Fruit fly (Drosophila melanogaster) whole organism, prepupa: ENCODE data around the gene ea.
A peak's percentile ranks its signal among the peaks of the same experiment; 100 is the strongest.

Experiments
- Blimp-1 ChIP-seq: fragments of 200-800 bp; sonication (Bioruptor generic); optimal IDR thresholded peaks from 3 replicates; lab custom pipeline; 2017; ENCODE audit warnings: missing biosample characterization, missing genetic modification characterization, mild to moderate bottlenecking, moderate library complexity, missing genetic modification reagents
- CG10631 ChIP-seq: fragments of 200-800 bp; sonication (Bioruptor generic); optimal IDR thresholded peaks from 2 replicates; lab custom pipeline; 2016; ENCODE audit warnings: missing biosample characterization, missing genetic modification characterization
- CG11294 ChIP-seq: fragments of 200-800 bp; sonication (Bioruptor generic); IDR thresholded peaks from 2 replicates; pipeline ENCODE4 v1.3.6; 2022; ENCODE audit warnings: missing biosample characterization, missing genetic modification characterization
- CG11762 ChIP-seq: fragments of 200-800 bp; sonication (Bioruptor generic); optimal IDR thresholded peaks from 3 replicates; lab custom pipeline; 2016; ENCODE audit warnings: missing biosample characterization, missing genetic modification characterization; ENCODE audit not compliant: insufficient read depth
- CG11902 ChIP-seq: fragments of 200-800 bp; sonication (Bioruptor generic); optimal IDR thresholded peaks from 3 replicates; lab custom pipeline; 2016; ENCODE audit warnings: missing biosample characterization, missing genetic modification characterization
- CG15336 ChIP-seq: fragments of 200-800 bp; sonication (Bioruptor generic); IDR thresholded peaks from 2 replicates; pipeline ENCODE4 v1.3.6; 2022; ENCODE audit warnings: missing biosample characterization, missing genetic modification characterization
- CG3032 ChIP-seq: fragments of 200-800 bp; optimal IDR thresholded peaks from 2 replicates; lab custom pipeline; 2019; ENCODE audit warnings: missing biosample characterization, mild to moderate bottlenecking, missing genetic modification characterization, moderate library complexity
- CG32006 ChIP-seq: fragments of 200-800 bp; sonication (Bioruptor generic); optimal IDR thresholded peaks from 3 replicates; lab custom pipeline; 2017; ENCODE audit warnings: missing biosample characterization, mild to moderate bottlenecking, missing genetic modification characterization
- CG3919 ChIP-seq: fragments of 200-800 bp; sonication (Bioruptor generic); optimal IDR thresholded peaks from 3 replicates; lab custom pipeline; 2016; ENCODE audit warnings: missing biosample characterization, missing genetic modification characterization
- CG4318 ChIP-seq: fragments of 200-800 bp; sonication (Bioruptor generic); optimal IDR thresholded peaks from 3 replicates; lab custom pipeline; 2017; ENCODE audit warnings: missing biosample characterization, mild to moderate bottlenecking, missing genetic modification characterization
- CG6163 ChIP-seq: fragments of 200-800 bp; sonication (Bioruptor generic); IDR thresholded peaks from 3 replicates; pipeline ENCODE4 v1.3.6; 2022; ENCODE audit warnings: missing biosample characterization, missing genetic modification characterization
- CG6854 ChIP-seq: fragments of 200-800 bp; sonication (Bioruptor generic); optimal IDR thresholded peaks from 2 replicates; lab custom pipeline; 2017; ENCODE audit warnings: missing biosample characterization, mild to moderate bottlenecking, missing genetic modification characterization
- CG7368 ChIP-seq: fragments of 200-800 bp; sonication (Bioruptor generic); optimal IDR thresholded peaks from 3 replicates; lab custom pipeline; 2016; ENCODE audit warnings: missing biosample characterization, missing genetic modification characterization
- CG8119 ChIP-seq: fragments of 200-800 bp; sonication (Bioruptor generic); IDR thresholded peaks from 3 replicates; pipeline ENCODE4 v1.3.6; 2022; ENCODE audit warnings: missing biosample characterization, missing genetic modification characterization
- CG8632 ChIP-seq: fragments of 200-800 bp; sonication (Bioruptor generic); optimal IDR thresholded peaks from 3 replicates; lab custom pipeline; 2016; ENCODE audit warnings: missing biosample characterization, missing genetic modification characterization
- Eip75B ChIP-seq: fragments of 200-800 bp; sonication (Bioruptor generic); optimal IDR thresholded peaks from 3 replicates; lab custom pipeline; 2016; ENCODE audit warnings: missing biosample characterization, missing genetic modification characterization
- Eip78C ChIP-seq: fragments of 200-800 bp; sonication (Bioruptor generic); peaks from one replicate; lab custom pipeline; 2016; ENCODE audit warnings: missing biosample characterization, missing genetic modification characterization
- Eip93F ChIP-seq: fragments of 200-800 bp; sonication (Bioruptor generic); optimal IDR thresholded peaks from 2 replicates; lab custom pipeline; 2016; ENCODE audit warnings: missing biosample characterization, mild to moderate bottlenecking, missing genetic modification characterization
- Ets96B ChIP-seq: fragments of 200-800 bp; optimal IDR thresholded peaks from 2 replicates; lab custom pipeline; 2019; ENCODE audit warnings: missing biosample characterization, mild to moderate bottlenecking, missing genetic modification characterization, moderate library complexity
- Smox ChIP-seq: fragments of 200-800 bp; sonication (Bioruptor generic); optimal IDR thresholded peaks from 3 replicates; lab custom pipeline; 2016; ENCODE audit warnings: missing biosample characterization, missing genetic modification characterization
- Sox102F ChIP-seq: fragments of 200-800 bp; sonication (Bioruptor generic); optimal IDR thresholded peaks from 2 replicates; lab custom pipeline; 2016; ENCODE audit warnings: missing biosample characterization, mild to moderate bottlenecking, missing genetic modification characterization
- Sox14 ChIP-seq: fragments of 200-800 bp; sonication (Bioruptor generic); optimal IDR thresholded peaks from 3 replicates; lab custom pipeline; 2016; ENCODE audit warnings: missing biosample characterization, missing genetic modification characterization
- achi ChIP-seq: fragments of 200-800 bp; sonication (Bioruptor generic); optimal IDR thresholded peaks from 3 replicates; lab custom pipeline; 2016; ENCODE audit warnings: missing biosample characterization, missing genetic modification characterization
- acj6 ChIP-seq: fragments of 200-800 bp; sonication (Bioruptor generic); optimal IDR thresholded peaks from 3 replicates; lab custom pipeline; 2016; ENCODE audit warnings: missing biosample characterization, missing genetic modification characterization
- cyc ChIP-seq: fragments of 200-800 bp; sonication (Bioruptor generic); optimal IDR thresholded peaks from 3 replicates; lab custom pipeline; 2016; ENCODE audit warnings: missing biosample characterization, missing genetic modification characterization
- dac ChIP-seq: fragments of 200-800 bp; sonication (Bioruptor generic); optimal IDR thresholded peaks from 2 replicates; lab custom pipeline; 2017; ENCODE audit warnings: missing biosample characterization, mild to moderate bottlenecking, missing genetic modification characterization
- esn ChIP-seq: fragments of 200-800 bp; sonication (Bioruptor generic); optimal IDR thresholded peaks from 2 replicates; lab custom pipeline; 2016; ENCODE audit warnings: missing biosample characterization, mild to moderate bottlenecking, missing genetic modification characterization, moderate library complexity
- fd59A ChIP-seq: fragments of 200-800 bp; sonication (Bioruptor generic); optimal IDR thresholded peaks from 2 replicates; lab custom pipeline; 2017; ENCODE audit warnings: missing biosample characterization, mild to moderate bottlenecking, missing genetic modification characterization, missing genetic modification reagents
- fd85E ChIP-seq: fragments of 200-800 bp; sonication (Bioruptor generic); optimal IDR thresholded peaks from 3 replicates; lab custom pipeline; 2016; ENCODE audit warnings: missing biosample characterization, missing genetic modification characterization
- fkh ChIP-seq: fragments of 200-800 bp; sonication (Bioruptor generic); optimal IDR thresholded peaks from 3 replicates; lab custom pipeline; 2017; ENCODE audit warnings: missing biosample characterization, mild to moderate bottlenecking, missing genetic modification characterization, moderate library complexity
- lz ChIP-seq: fragments of 200-800 bp; sonication (Bioruptor generic); optimal IDR thresholded peaks from 3 replicates; lab custom pipeline; 2016; ENCODE audit warnings: missing biosample characterization, missing genetic modification characterization
- salr ChIP-seq, 2 experiments: fragments of 200-800 bp; sonication (Bioruptor generic); optimal IDR thresholded peaks; 3 replicates each; lab custom pipeline; 2016 to 2018; ENCODE audit warnings: missing biosample characterization in 2 of 2, missing genetic modification characterization in 2 of 2, mild to moderate bottlenecking in 1 of 2
- spab ChIP-seq: fragments of 200-800 bp; sonication (Bioruptor generic); optimal IDR thresholded peaks from 2 replicates; lab custom pipeline; 2017; ENCODE audit warnings: missing biosample characterization, mild to moderate bottlenecking, missing genetic modification characterization, missing genetic modification reagents
- ss ChIP-seq, 2 experiments: fragments of 200-800 bp; sonication (Bioruptor generic); optimal IDR thresholded peaks; 2 replicates in 1 of 2; 3 replicates in 1 of 2; lab custom pipeline; 2017 to 2018; ENCODE audit warnings: mild to moderate bottlenecking in 2 of 2, missing biosample characterization in 2 of 2, missing genetic modification characterization in 2 of 2, moderate library complexity in 1 of 2
- svp ChIP-seq: fragments of 200-800 bp; sonication (Bioruptor generic); peaks from one replicate; lab custom pipeline; 2016; ENCODE audit warnings: missing biosample characterization, missing genetic modification characterization
- topi ChIP-seq: fragments of 200-800 bp; sonication (Bioruptor generic); optimal IDR thresholded peaks from 3 replicates; lab custom pipeline; 2016; ENCODE audit warnings: missing biosample characterization, missing genetic modification characterization

ea gene

DNA sequence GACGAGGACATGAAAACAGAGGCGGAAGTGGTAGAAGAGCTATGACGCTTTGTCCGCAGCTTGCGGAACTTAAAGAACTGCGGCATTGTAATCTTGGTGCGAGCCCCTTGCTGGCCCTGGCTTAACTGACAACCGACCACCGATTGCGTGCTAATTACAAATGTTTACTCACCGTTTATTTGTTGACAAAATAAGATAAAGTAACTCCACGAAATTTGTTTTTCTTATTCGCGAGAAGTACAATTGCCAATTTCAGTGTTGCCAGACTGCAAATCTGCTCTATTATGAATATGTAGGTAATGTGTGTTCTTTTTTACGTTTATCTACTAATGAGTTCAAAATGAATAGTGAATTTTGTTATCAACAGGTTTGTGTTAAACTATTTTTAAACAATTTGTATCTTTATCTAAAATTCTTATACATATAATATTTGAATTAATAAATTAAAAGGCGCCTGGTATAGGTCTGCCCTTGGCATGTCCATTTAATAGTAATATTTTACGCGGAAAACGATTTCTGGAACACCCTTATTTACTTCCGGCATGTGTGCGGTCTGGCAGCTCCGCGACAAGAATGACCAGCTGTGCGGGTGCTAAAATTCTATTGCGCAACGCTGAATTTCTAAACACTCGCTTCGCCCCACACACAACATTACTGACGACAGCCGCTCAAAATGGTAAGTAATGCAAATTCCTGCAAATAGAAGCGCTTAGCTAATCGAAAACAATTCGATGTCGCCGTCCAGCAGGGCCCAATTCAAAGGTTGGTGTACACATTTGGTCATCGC lies 28.3 kb downstream of the ea start, which contains the start of the genes Atg4b and Hibch (continued):
- TF ChIP-seq CG8632 (peak; percentile 73), spab (GFP tag; lab: Kevin White, UChicago) (no peak), CG8119 (GFP tag; lab: Robert Waterston, UW) (peak; percentile 63; the same call in 2 of the 3 replicates), CG11294 (GFP tag; lab: Robert Waterston, UW) (peak; percentile 67; the same call in 1 of the 2 replicates), fkh (GFP tag; lab: Kevin White, UChicago) (peak; percentile 97), Blimp-1 (GFP tag; lab: Kevin White, UChicago) (peak; percentile 73), ss (GFP tag; optimal IDR thresholded peaks at IDR 0.05; lab: Kevin White, UChicago) (no peak), lz (GFP tag; lab: Kevin White, UChicago) (peak; percentile 74), topi (peak; percentile 62), CG3032 (tag; lab: Kevin White, UChicago) (peak; percentile 91), CG7368 (peak; percentile 67), fd59A (GFP tag; lab: Kevin White, UChicago) (peak; percentile 60), CG6854 (GFP tag; lab: Kevin White, UChicago) (peak; percentile 80), CG10631 (GFP tag; lab: Kevin White, UChicago) (peak; percentile 90), Eip75B (GFP tag; lab: Kevin White, UChicago) (no peak), achi (GFP tag; lab: Kevin White, UChicago) (no peak), CG4318 (GFP tag; lab: Kevin White, UChicago) (no peak), salr (GFP tag; optimal IDR thresholded peaks at IDR 0.05; lab: Kevin White, UChicago) (peak in 1 of 2 experiments; percentile 62), Sox14 (no peak), Eip93F (GFP tag; lab: Kevin White, UChicago) (no peak), CG15336 (peak; percentile 66), CG3919 (no peak), fd85E (no peak), Eip78C (peak; percentile 82), acj6 (GFP tag; lab: Kevin White, UChicago) (no peak), Ets96B (tag; lab: Kevin White, UChicago) (peak; percentile 68), CG11762 (GFP tag; lab: Kevin White, UChicago) (peak; percentile 75), cyc (GFP tag; lab: Kevin White, UChicago) (peak; percentile 83)

DNA sequence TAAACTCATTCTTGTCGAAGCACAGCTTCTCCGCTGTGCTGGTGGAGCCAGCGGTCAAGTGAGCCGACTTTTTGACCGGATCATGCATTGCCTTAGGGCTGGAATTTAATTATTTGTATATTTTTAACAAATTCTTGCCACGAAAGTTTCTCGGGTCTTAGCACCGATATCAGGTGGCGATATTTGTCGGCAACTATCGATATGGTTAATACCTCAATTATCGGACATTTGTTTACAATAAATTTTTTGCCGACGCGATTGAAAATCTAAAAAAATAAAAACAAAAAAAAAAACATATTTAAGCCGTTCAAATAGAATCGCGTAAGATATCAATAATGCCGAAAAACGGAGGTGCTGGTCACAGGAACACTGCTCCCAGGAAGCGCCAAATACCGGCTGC lies 33.0 kb downstream of the ea start, which contains the start of the genes Cog2 and Trax:
Cog2 (minus strand) TSS at position 168 of the 400 bp plus-strand sequence.
Trax (plus strand) TSS at position 203 of the 400 bp plus-strand sequence.
- TF ChIP-seq CG4318 (GFP tag; lab: Kevin White, UChicago) = no peak
- TF ChIP-seq salr (GFP tag; optimal IDR thresholded peaks at IDR 0.05; lab: Kevin White, UChicago) = no peak
- TF ChIP-seq CG32006 (GFP tag; lab: Kevin White, UChicago) = no peak
- no peak for TF ChIP-seq svp (GFP tag; lab: Kevin White, UChicago)
- no peak for TF ChIP-seq CG11294 (GFP tag; lab: Robert Waterston, UW)
- TF ChIP-seq spab (GFP tag; lab: Kevin White, UChicago) = no peak
- no peak for TF ChIP-seq Eip93F (GFP tag; lab: Kevin White, UChicago)
- TF ChIP-seq Eip78C = no peak
- TF ChIP-seq fkh (GFP tag; lab: Kevin White, UChicago) = no peak
- TF ChIP-seq CG10631 (GFP tag; lab: Kevin White, UChicago) = no peak
- no peak for TF ChIP-seq CG11902
- TF ChIP-seq ss (GFP tag; optimal IDR thresholded peaks at IDR 0.05; lab: Kevin White, UChicago) = no peak
- TF ChIP-seq Smox (GFP tag; lab: Kevin White, UChicago) = no peak
- TF ChIP-seq achi (GFP tag; lab: Kevin White, UChicago) = no peak
- TF ChIP-seq fd59A (GFP tag; lab: Kevin White, UChicago) = no peak
- TF ChIP-seq cyc (GFP tag; lab: Kevin White, UChicago) = no peak
- TF ChIP-seq CG6163 (GFP tag; lab: Robert Waterston, UW) = no peak
- TF ChIP-seq, all 60 proteins: peak for 0

- TF ChIP-seq Sox102F (no peak), CG11294 (GFP tag; lab: Robert Waterston, UW) (no peak), Ets96B (tag; lab: Kevin White, UChicago) (no peak), CG3032 (tag; lab: Kevin White, UChicago) (no peak), CG7368 (no peak), CG6163 (GFP tag; lab: Robert Waterston, UW) (no peak), Eip78C (peak; percentile 52), fd59A (GFP tag; lab: Kevin White, UChicago) (no peak), dac (no peak), fd85E (no peak), svp (GFP tag; lab: Kevin White, UChicago) (no peak), esn (peak; percentile 34)
These were observed 35.1 kb downstream of the ea start, which contains the start of gene CG6171 for dm6 chr3R:15363608-15364007. Gene CG6171 (minus strand): TSS chr3R:15363857.
